Worm (Caenorhabditis elegans) whole organism, L1 larva: ENCODE measurements around the gene tpi-1.

Source experiments
- C04F5.9 ChIP-seq: sonication (generic microtip); optimal IDR thresholded peaks from 2 replicates; lab custom pipeline; 2016; ENCODE audit warnings: missing genetic modification characterization, missing compliant biosample characterization
- C16A3.4 ChIP-seq: fragments of 150-350 bp; optimal IDR thresholded peaks from 2 replicates; lab custom pipeline; 2014; ENCODE audit warnings: missing biosample characterization, missing genetic modification characterization
- C34B4.2 ChIP-seq: sonication (generic microtip); optimal IDR thresholded peaks from 2 replicates; lab custom pipeline; 2017; ENCODE audit warnings: mild to moderate bottlenecking, missing genetic modification characterization, missing compliant biosample characterization
- aha-1 ChIP-seq: fragments of 150-350 bp; optimal IDR thresholded peaks from 2 replicates; lab custom pipeline; 2014; ENCODE audit warnings: missing biosample characterization, missing genetic modification characterization
- alr-1 ChIP-seq: fragments of 200-800 bp; sonication (Bioruptor generic); optimal IDR thresholded peaks from 2 replicates; lab custom pipeline; 2018; ENCODE audit warnings: borderline replicate concordance, mild to moderate bottlenecking, missing genetic modification characterization, missing compliant biosample characterization
- aly-2 ChIP-seq: fragments of 150-350 bp; optimal IDR thresholded peaks from 2 replicates; lab custom pipeline; 2014; ENCODE audit warnings: missing biosample characterization, missing genetic modification characterization
- ama-1 ChIP-seq: fragments of 150-350 bp; optimal IDR thresholded peaks from 2 replicates; lab custom pipeline; 2014
- blmp-1 ChIP-seq: fragments of 150-350 bp; optimal IDR thresholded peaks from 2 replicates; lab custom pipeline; 2014; ENCODE audit warnings: missing biosample characterization, missing genetic modification characterization
- ceh-63 ChIP-seq: fragments of 200-800 bp; sonication (Bioruptor generic); optimal IDR thresholded peaks from 2 replicates; lab custom pipeline; 2018; ENCODE audit warnings: mild to moderate bottlenecking, missing genetic modification characterization, missing compliant biosample characterization
- ceh-8 ChIP-seq: fragments of 200-800 bp; sonication (Bioruptor generic); optimal IDR thresholded peaks from 2 replicates; lab custom pipeline; 2018; ENCODE audit warnings: mild to moderate bottlenecking, missing genetic modification characterization, moderate library complexity, missing compliant biosample characterization
- ceh-90 ChIP-seq: sonication (generic microtip); optimal IDR thresholded peaks from 2 replicates; lab custom pipeline; 2016; ENCODE audit warnings: missing genetic modification characterization, missing compliant biosample characterization
- ces-1 ChIP-seq: fragments of 150-350 bp; optimal IDR thresholded peaks from 2 replicates; lab custom pipeline; 2014; ENCODE audit warnings: missing biosample characterization, missing genetic modification reagents, missing genetic modification characterization
- efl-1 ChIP-seq, 4 experiments: fragments of 150-350 bp; optimal IDR thresholded peaks in 3 of 4; peaks in 1 of 4; 1 replicate in 1 of 4; 2 replicates in 3 of 4; lab custom pipeline; 2014; ENCODE audit warnings: missing biosample characterization in 2 of 4, missing genetic modification characterization in 2 of 4, missing genetic modification reagents in 2 of 4
- efl-3 ChIP-seq: fragments of 200-800 bp; sonication (Bioruptor generic); optimal IDR thresholded peaks from 2 replicates; lab custom pipeline; 2018; ENCODE audit warnings: mild to moderate bottlenecking, missing genetic modification characterization, missing compliant biosample characterization
- egl-13 ChIP-seq: sonication (generic microtip); optimal IDR thresholded peaks from 2 replicates; lab custom pipeline; 2016; ENCODE audit warnings: missing genotype, missing genetic modification reagents, missing genetic modification characterization, missing compliant biosample characterization
- elt-2 ChIP-seq: sonication (generic microtip); optimal IDR thresholded peaks from 2 replicates; lab custom pipeline; 2016; ENCODE audit warnings: missing genetic modification characterization, mild to moderate bottlenecking, inconsistent platforms, missing compliant biosample characterization, missing genetic modification reagents
- elt-3 ChIP-seq, 6 experiments: fragments of 150-350 bp in 1 of 6; sonication (generic microtip); optimal IDR thresholded peaks; 2 replicates each; lab custom pipeline; 2017 to 2018; ENCODE audit warnings: missing biosample characterization in 6 of 6, missing genetic modification characterization in 6 of 6, inconsistent platforms in 1 of 6
- ets-5 ChIP-seq: fragments of 200-800 bp; sonication (Bioruptor generic); IDR thresholded peaks from 2 replicates; pipeline ENCODE4 v1.3.6; 2022; ENCODE audit warnings: missing genetic modification characterization, missing compliant biosample characterization
- fkh-4 ChIP-seq: sonication (generic microtip); optimal IDR thresholded peaks from 2 replicates; lab custom pipeline; 2016; ENCODE audit warnings: missing compliant biosample characterization, missing genetic modification characterization, borderline replicate concordance
- fkh-8 ChIP-seq: sonication (generic microtip); optimal IDR thresholded peaks from 2 replicates; lab custom pipeline; 2016; ENCODE audit warnings: mild to moderate bottlenecking, missing genetic modification characterization, missing compliant biosample characterization
- hlh-17 ChIP-seq: fragments of 200-800 bp; sonication (Bioruptor generic); optimal IDR thresholded peaks from 2 replicates; lab custom pipeline; 2018; ENCODE audit warnings: missing genetic modification characterization, mild to moderate bottlenecking, missing compliant biosample characterization, moderate library complexity, borderline replicate concordance
- lin-13 ChIP-seq: fragments of 150-350 bp; optimal IDR thresholded peaks from 2 replicates; lab custom pipeline; 2014; ENCODE audit warnings: missing biosample characterization, missing genetic modification reagents, missing genetic modification characterization
- lin-15B ChIP-seq: fragments of 150-350 bp; sonication (generic microtip); optimal IDR thresholded peaks from 3 replicates; lab custom pipeline; 2014; ENCODE audit warnings: missing biosample characterization, missing genetic modification characterization
- lin-39 ChIP-seq: fragments of 150-350 bp; optimal IDR thresholded peaks from 2 replicates; lab custom pipeline; 2014; ENCODE audit warnings: missing biosample characterization, missing genetic modification reagents, missing genetic modification characterization
- mdl-1 ChIP-seq, 2 experiments: fragments of 150-350 bp; optimal IDR thresholded peaks; 2 replicates each; lab custom pipeline; 2014 to 2017; ENCODE audit warnings: missing biosample characterization in 2 of 2, missing genetic modification characterization in 2 of 2, inconsistent platforms in 1 of 2
- mef-2 ChIP-seq: fragments of 150-350 bp; optimal IDR thresholded peaks from 2 replicates; lab custom pipeline; 2014; ENCODE audit warnings: missing biosample characterization, missing genetic modification characterization
- nhr-20 ChIP-seq: sonication (generic microtip); optimal IDR thresholded peaks from 2 replicates; lab custom pipeline; 2016; ENCODE audit warnings: mild to moderate bottlenecking, missing genetic modification characterization, missing compliant biosample characterization
- nhr-237 ChIP-seq: fragments of 150-350 bp; optimal IDR thresholded peaks from 2 replicates; lab custom pipeline; 2014; ENCODE audit warnings: missing biosample characterization, missing genetic modification characterization
- nhr-84 ChIP-seq: sonication (generic microtip); optimal IDR thresholded peaks from 2 replicates; lab custom pipeline; 2017; ENCODE audit warnings: missing biosample characterization, missing genetic modification characterization
- nhr-85 ChIP-seq: sonication (generic microtip); peaks from one replicate; lab custom pipeline; 2016; ENCODE audit warnings: missing genetic modification characterization, inconsistent platforms, missing compliant biosample characterization
- nhr-90 ChIP-seq: sonication (generic microtip); optimal IDR thresholded peaks from 2 replicates; lab custom pipeline; 2016; ENCODE audit warnings: mild to moderate bottlenecking, missing genetic modification characterization, missing compliant biosample characterization; ENCODE audit not compliant: poor library complexity
- rnt-1 ChIP-seq: sonication (generic microtip); optimal IDR thresholded peaks from 2 replicates; lab custom pipeline; 2016; ENCODE audit warnings: mild to moderate bottlenecking, missing genetic modification characterization, moderate library complexity, missing compliant biosample characterization
- snpc-4 ChIP-seq: fragments of 150-350 bp; optimal IDR thresholded peaks from 2 replicates; lab custom pipeline; 2014; ENCODE audit warnings: missing biosample characterization, missing genetic modification characterization
- sox-4 ChIP-seq: sonication (generic microtip); optimal IDR thresholded peaks from 2 replicates; lab custom pipeline; 2016; ENCODE audit warnings: missing genetic modification characterization, missing compliant biosample characterization
- sptf-1 ChIP-seq: fragments of 150-350 bp; optimal IDR thresholded peaks from 2 replicates; lab custom pipeline; 2014; ENCODE audit warnings: missing biosample characterization, missing genetic modification characterization
- sup-37 ChIP-seq: fragments of 200-800 bp; sonication (Bioruptor generic); optimal IDR thresholded peaks from 2 replicates; lab custom pipeline; 2018; ENCODE audit warnings: mild to moderate bottlenecking, missing genetic modification characterization, missing compliant biosample characterization
- swsn-7 ChIP-seq: sonication (generic microtip); optimal IDR thresholded peaks from 2 replicates; lab custom pipeline; 2016; ENCODE audit warnings: missing genetic modification characterization, missing compliant biosample characterization
- tbx-2 ChIP-seq: sonication (generic microtip); optimal IDR thresholded peaks from 2 replicates; lab custom pipeline; 2016; ENCODE audit warnings: missing genetic modification characterization, missing compliant biosample characterization
- tlp-1 ChIP-seq: fragments of 150-350 bp; optimal IDR thresholded peaks from 2 replicates; lab custom pipeline; 2014; ENCODE audit warnings: missing biosample characterization, missing genetic modification characterization
- unc-30 ChIP-seq: sonication (generic microtip); optimal IDR thresholded peaks from 2 replicates; lab custom pipeline; 2017; ENCODE audit warnings: missing biosample characterization, missing genetic modification characterization
- unc-98 ChIP-seq: fragments of 200-800 bp; sonication (Bioruptor generic); IDR thresholded peaks from 2 replicates; pipeline ENCODE4 v1.3.6; 2022; ENCODE audit warnings: missing genetic modification characterization, missing compliant biosample characterization
- zip-4 ChIP-seq: fragments of 200-800 bp; sonication (Bioruptor generic); optimal IDR thresholded peaks from 2 replicates; lab custom pipeline; 2018; ENCODE audit warnings: mild to moderate bottlenecking, missing genetic modification characterization, moderate library complexity, missing compliant biosample characterization

tpi-1 gene

DNA sequence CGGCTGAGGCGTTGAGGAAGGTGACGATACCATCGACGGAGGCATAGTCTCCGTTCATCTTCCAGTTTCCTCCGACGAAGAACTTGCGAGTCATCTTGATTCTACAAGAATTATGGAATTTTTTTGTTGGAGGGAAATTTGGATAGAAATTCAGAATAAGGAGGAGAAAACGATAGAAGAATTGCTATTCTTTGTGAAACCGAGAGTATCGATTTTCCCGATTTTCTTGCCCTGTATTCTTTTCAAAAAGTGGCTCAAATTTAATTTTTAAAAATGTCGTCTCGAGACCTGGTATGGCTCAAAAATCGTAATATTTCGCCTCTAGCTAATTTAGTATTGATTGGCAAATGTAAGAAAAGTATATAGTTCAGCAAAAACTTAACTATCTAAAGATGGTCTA, at the start of gene tpi-1:
TSS of gene tpi-1 (minus strand) at position 101 of the 400 bp plus-strand sequence.
- TF ChIP-seq ceh-8 (no peak), C04F5.9 (tag; lab: Kevin White, UChicago) (no peak), tbx-2 (no peak), C16A3.4 (tag; lab: Kevin White, UChicago) (no peak), nhr-85 (tag; lab: Kevin White, UChicago) (peak; percentile 62)

DNA sequence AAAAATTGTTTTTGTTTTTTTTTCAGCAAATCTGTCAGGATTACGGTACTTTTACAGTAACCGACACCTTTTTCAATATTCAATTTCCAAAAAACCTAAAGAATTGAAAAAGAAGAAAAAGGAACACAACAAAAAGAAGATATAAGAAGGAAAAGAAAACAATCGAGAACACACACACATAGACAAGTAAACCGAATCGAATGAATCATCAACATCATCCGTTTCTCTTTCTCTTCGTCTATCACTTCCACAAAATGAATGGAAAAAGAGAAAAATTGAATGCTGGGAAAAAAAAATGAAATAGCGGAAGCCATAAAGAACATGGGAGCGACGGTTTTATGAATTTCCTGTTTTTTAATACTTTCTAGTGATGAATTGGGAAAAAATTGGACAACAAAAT, 42.5 kb upstream of the tpi-1 start:
- TF ChIP-seq blmp-1 (tag; lab: Kevin White, UChicago) (peak; percentile 37), mef-2 (tag; lab: Kevin White, UChicago) (no peak)

DNA sequence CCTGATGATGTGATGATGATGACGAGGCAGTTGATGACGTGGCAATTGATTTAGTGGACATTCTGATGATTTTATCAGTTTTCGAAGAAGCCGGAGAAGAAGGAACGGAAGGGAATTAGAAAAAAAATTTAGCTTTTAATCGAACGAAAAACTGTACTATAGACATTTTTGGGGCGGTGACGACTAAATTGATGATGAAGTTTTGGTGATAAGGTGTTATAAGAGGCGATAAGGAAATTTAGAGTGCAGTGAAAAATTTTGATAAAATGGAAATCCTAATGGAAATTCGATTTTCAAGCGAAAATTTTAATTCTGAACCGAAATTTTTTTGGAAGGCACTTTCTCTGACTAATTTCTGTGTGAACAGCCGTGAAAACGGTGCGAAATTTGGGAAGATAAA, 41.1 kb upstream of the tpi-1 start:
- TF ChIP-seq elt-2 (tag; lab: Kevin White, UChicago) (peak; percentile 31), fkh-4 (tag; lab: Kevin White, UChicago) (no peak), efl-1 (optimal IDR thresholded peaks at IDR 0.05; lab: Kevin White, UChicago) (no peak), efl-1 (GFP tag; optimal IDR thresholded peaks at IDR 0.05 in 1 of 2; lab: Kevin White, UChicago) (peak in 1 of 2 experiments; percentile 20), rnt-1 (tag; lab: Kevin White, UChicago) (no peak), sptf-1 (tag; lab: Kevin White, UChicago) (no peak), lin-39 (tag; lab: Kevin White, UChicago) (no peak), sox-4 (tag; lab: Kevin White, UChicago) (no peak)

DNA sequence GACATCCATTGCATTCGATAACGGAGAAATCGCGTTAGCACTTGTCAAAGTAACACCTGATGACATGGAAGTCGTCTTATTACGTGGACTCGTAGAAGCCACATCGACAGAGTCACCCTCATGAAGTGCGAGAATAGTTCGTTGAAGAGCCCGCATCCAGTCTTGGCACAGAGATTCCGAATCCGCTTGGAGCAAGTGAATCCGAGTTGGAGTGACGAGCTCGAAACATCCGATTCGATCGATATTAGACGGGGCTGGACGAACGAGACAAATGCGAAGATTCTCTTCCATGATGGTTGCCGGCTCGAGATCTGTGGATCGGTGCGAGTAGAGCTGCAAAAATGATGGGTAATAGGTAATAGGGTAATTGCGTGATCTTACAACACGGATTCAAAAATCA, 38.3 kb upstream of the tpi-1 start:
- no peak for TF ChIP-seq unc-98
- TF ChIP-seq aha-1 (tag; lab: Kevin White, UChicago) = no peak
- no peak for TF ChIP-seq egl-13 (tag; lab: Kevin White, UChicago)
- no peak for TF ChIP-seq ama-1 (lab: Kevin White, UChicago)
- TF ChIP-seq sup-37 = no peak
- TF ChIP-seq efl-3 (GFP tag; lab: Kevin White, UChicago) = no peak
- no peak for TF ChIP-seq fkh-8 (tag; lab: Kevin White, UChicago)
- no peak for TF ChIP-seq ces-1 (GFP tag; lab: Kevin White, UChicago)
- no peak for TF ChIP-seq ets-5

DNA sequence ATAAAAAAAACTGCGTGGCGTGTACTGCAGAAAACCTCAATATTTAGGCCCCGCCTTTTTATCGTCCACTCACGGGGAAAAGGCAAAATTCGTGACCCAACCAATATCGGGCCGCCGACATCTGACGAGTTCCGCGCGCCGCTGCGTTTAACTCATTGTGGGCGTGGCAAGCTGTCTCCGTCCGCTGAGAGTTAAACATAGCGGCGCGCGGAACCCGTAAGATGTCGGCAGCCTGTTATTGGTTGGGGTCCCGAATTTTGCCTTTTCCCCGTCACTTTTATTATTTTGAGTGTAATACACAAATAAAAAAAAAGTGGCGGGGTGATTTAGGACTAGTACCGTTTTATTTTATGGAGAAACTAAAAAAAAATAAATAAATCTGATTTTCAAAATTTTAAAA, 37.4 kb upstream of the tpi-1 start:
- TF ChIP-seq fkh-8 (tag; lab: Kevin White, UChicago) = no peak
- TF ChIP-seq tlp-1 (tag; lab: Kevin White, UChicago) = no peak
- TF ChIP-seq snpc-4 (tag; lab: Kevin White, UChicago) = peak; percentile 53
- TF ChIP-seq nhr-20 (tag; lab: Kevin White, UChicago) = no peak
- TF ChIP-seq zip-4 (GFP tag; lab: Kevin White, UChicago) = no peak

DNA sequence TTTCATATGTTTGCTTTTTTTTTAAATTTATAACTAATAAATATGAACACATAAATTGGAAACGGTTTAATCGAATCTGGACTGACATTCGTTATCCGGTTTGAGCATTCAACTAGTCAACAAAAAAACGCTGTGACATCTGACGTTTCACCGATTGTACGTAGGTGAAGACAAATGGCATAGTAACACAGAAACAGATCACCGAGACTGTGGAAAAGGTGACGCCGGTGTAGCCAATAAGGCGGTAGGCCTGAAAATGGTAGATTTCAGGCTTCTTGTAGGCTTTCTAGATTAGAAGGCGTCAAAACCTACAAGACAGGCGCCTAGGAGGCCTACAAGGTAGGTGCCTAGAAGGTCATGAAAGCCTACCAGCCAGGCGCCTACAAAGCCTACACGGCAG, 32.3 kb upstream of the tpi-1 start:
- TF ChIP-seq lin-13 (GFP tag; lab: Kevin White, UChicago) = no peak
- TF ChIP-seq C34B4.2 (tag; lab: Kevin White, UChicago) = no peak
- no peak for TF ChIP-seq snpc-4 (tag; lab: Kevin White, UChicago)
- no peak for TF ChIP-seq ceh-63 (GFP tag; lab: Kevin White, UChicago)
- no peak for TF ChIP-seq unc-30 (tag; lab: Kevin White, UChicago)
- TF ChIP-seq lin-15B = no peak
- no peak for TF ChIP-seq tbx-2
- no peak for TF ChIP-seq ceh-90 (tag; lab: Kevin White, UChicago)
- TF ChIP-seq C16A3.4 (tag; lab: Kevin White, UChicago) = no peak
- no peak for TF ChIP-seq nhr-84
- TF ChIP-seq elt-3 (tag; optimal IDR thresholded peaks at IDR 0.05; lab: Kevin White, UChicago) = no peak
- no peak for TF ChIP-seq mdl-1 (tag; optimal IDR thresholded peaks at IDR 0.05; lab: Kevin White, UChicago)
- no peak for TF ChIP-seq hlh-17 (GFP tag; lab: Kevin White, UChicago)
- TF ChIP-seq nhr-85 (tag; lab: Kevin White, UChicago) = no peak
- TF ChIP-seq ama-1 (lab: Kevin White, UChicago) = no peak
- no peak for TF ChIP-seq alr-1 (tag; lab: Kevin White, UChicago)
- no peak for TF ChIP-seq nhr-90 (tag; lab: Kevin White, UChicago)
- no peak for TF ChIP-seq nhr-237 (tag; lab: Kevin White, UChicago)
- TF ChIP-seq swsn-7 = no peak
- no peak for TF ChIP-seq aly-2 (tag; lab: Kevin White, UChicago)
